Fruit fly (Drosophila melanogaster): Measurements from ENCODE around the gene Las.

- TF ChIP-seq Vsx2 (GFP tag; optimal IDR thresholded peaks at IDR 0.05; ENCODE audit: partially characterized antibody) (no peak), sage (GFP tag; optimal IDR thresholded peaks at IDR 0.05) (no peak), h (GFP tag; optimal IDR thresholded peaks at IDR 0.05) (no peak)
Measured at dm6 chr3L:20442674-20443313, 10.6 kb upstream of the Las start.

Measured in whole organism, wandering third instar larva.